Worm (Caenorhabditis elegans) whole organism, early embryonic: ENCODE results near the gene ubh-1.
A peak's percentile ranks its signal among the peaks of the same experiment; 100 is the strongest.

Experiments
- B0310.2 ChIP-seq: sonication (generic microtip); optimal IDR thresholded peaks from 2 replicates; lab custom pipeline; 2016; ENCODE audit warnings: mild to moderate bottlenecking, missing genetic modification characterization, missing compliant biosample characterization
- F13C5.2 ChIP-seq: sonication (generic microtip); optimal IDR thresholded peaks from 2 replicates; lab custom pipeline; 2017; ENCODE audit warnings: mild to moderate bottlenecking, missing genetic modification characterization, inconsistent platforms, missing compliant biosample characterization
- aly-1 ChIP-seq: sonication (generic microtip); optimal IDR thresholded peaks from 2 replicates; lab custom pipeline; 2016; ENCODE audit warnings: missing genetic modification characterization, missing compliant biosample characterization
- ama-1 ChIP-seq: fragments of 150-350 bp; optimal IDR thresholded peaks from 2 replicates; lab custom pipeline; 2014
- ceh-13 ChIP-seq: fragments of 200-800 bp; sonication (Bioruptor generic); optimal IDR thresholded peaks from 2 replicates; lab custom pipeline; 2018; ENCODE audit warnings: mild to moderate bottlenecking, missing genetic modification characterization, missing compliant biosample characterization
- ceh-36 ChIP-seq: sonication (generic microtip); optimal IDR thresholded peaks from 2 replicates; lab custom pipeline; 2016; ENCODE audit warnings: missing genetic modification characterization, inconsistent platforms, missing compliant biosample characterization
- ets-7 ChIP-seq: sonication (generic microtip); optimal IDR thresholded peaks from 2 replicates; lab custom pipeline; 2016; ENCODE audit warnings: missing genotype, missing genetic modification characterization, missing compliant biosample characterization
- flt-1 ChIP-seq: fragments of 200-800 bp; sonication (Bioruptor generic); IDR thresholded peaks from 2 replicates; pipeline ENCODE4 v1.3.6; 2022; ENCODE audit warnings: missing genetic modification characterization, missing compliant biosample characterization
- hmbx-1 ChIP-seq: sonication (generic microtip); optimal IDR thresholded peaks from 2 replicates; lab custom pipeline; 2016; ENCODE audit warnings: mild to moderate bottlenecking, missing genetic modification characterization, missing compliant biosample characterization
- hmg-4 ChIP-seq: fragments of 200-800 bp; sonication (Bioruptor generic); optimal IDR thresholded peaks from 2 replicates; lab custom pipeline; 2018; ENCODE audit warnings: mild to moderate bottlenecking, missing genetic modification characterization, missing compliant biosample characterization
- hnd-1 ChIP-seq: sonication (generic microtip); optimal IDR thresholded peaks from 2 replicates; lab custom pipeline; 2016; ENCODE audit warnings: missing genetic modification characterization, missing compliant biosample characterization
- pes-1 ChIP-seq: fragments of 200-800 bp; sonication (Bioruptor generic); IDR thresholded peaks from 2 replicates; pipeline ENCODE4 v1.3.6; 2022; ENCODE audit warnings: missing genetic modification reagents, missing genetic modification characterization, missing compliant biosample characterization
- scrt-1 ChIP-seq: fragments of 200-800 bp; sonication (Bioruptor generic); IDR thresholded peaks from 2 replicates; pipeline ENCODE4 v1.3.6; 2022; ENCODE audit warnings: missing genetic modification characterization, missing compliant biosample characterization
- sea-1 ChIP-seq: fragments of 200-800 bp; sonication (Bioruptor generic); conservative IDR thresholded peaks from 2 replicates; pipeline ENCODE4 v1.3.6; 2022; ENCODE audit warnings: missing genetic modification characterization, missing compliant biosample characterization
- tbx-11 ChIP-seq: fragments of 200-800 bp; sonication (Bioruptor generic); IDR thresholded peaks from 2 replicates; pipeline ENCODE4 v1.3.6; 2022; ENCODE audit warnings: missing genetic modification characterization, missing compliant biosample characterization
- tbx-37 ChIP-seq: fragments of 200-800 bp; sonication (Bioruptor generic); conservative IDR thresholded peaks from 2 replicates; pipeline ENCODE4 v1.3.6; 2022; ENCODE audit warnings: missing genetic modification reagents, missing genetic modification characterization, missing compliant biosample characterization
- tra-4 ChIP-seq: sonication (generic microtip); optimal IDR thresholded peaks from 2 replicates; lab custom pipeline; 2017; ENCODE audit warnings: missing genetic modification characterization, missing compliant biosample characterization

ubh-1 gene

ce11 chrV:6549148-6549547 lies 37.9 kb upstream of the ubh-1 start, which contains the start of gene K04A8.20:
Gene K04A8.20 (plus strand): TSS chrV:6549448.
- TF ChIP-seq ama-1 (no peak), scrt-1 (no peak), hnd-1 (tag; lab: Kevin White, UChicago) (no peak), sea-1 (GFP tag; lab: Robert Waterston, UW) (no peak), pes-1 (GFP tag; lab: Robert Waterston, UW) (no peak)

- no peak for TF ChIP-seq ceh-13 (GFP tag; lab: Kevin White, UChicago)
- no peak for TF ChIP-seq tra-4
- no peak for TF ChIP-seq hmg-4 (GFP tag; lab: Kevin White, UChicago)
- TF ChIP-seq aly-1 (tag; lab: Kevin White, UChicago) = no peak
- no peak for TF ChIP-seq tbx-37 (GFP tag; lab: Robert Waterston, UW)
- no peak for TF ChIP-seq hnd-1 (tag; lab: Kevin White, UChicago)
- no peak for TF ChIP-seq tbx-11
- no peak for TF ChIP-seq ama-1
- TF ChIP-seq sea-1 (GFP tag; lab: Robert Waterston, UW) = no peak
- TF ChIP-seq scrt-1 = no peak
- TF ChIP-seq ceh-36 (tag; lab: Kevin White, UChicago) = no peak
- TF ChIP-seq flt-1 (GFP tag; lab: Robert Waterston, UW) = no peak
- no peak for TF ChIP-seq ets-7
- no peak for TF ChIP-seq B0310.2 (tag; lab: Kevin White, UChicago)
- no peak for TF ChIP-seq hmbx-1 (tag; lab: Kevin White, UChicago)
- no peak for TF ChIP-seq F13C5.2 (tag; lab: Kevin White, UChicago)
- no peak for TF ChIP-seq pes-1 (GFP tag; lab: Robert Waterston, UW)
Observed at ce11 chrV:6548309-6548708, 37.1 kb upstream of the ubh-1 start.

ce11 chrV:6546450-6547171 lies 35.4 kb upstream of the ubh-1 start, which contains the start of gene dre-1:
Gene dre-1 (minus strand): TSS chrV:6546500.
- no peak for TF ChIP-seq tra-4
- no peak for TF ChIP-seq F13C5.2 (tag; lab: Kevin White, UChicago)
- TF ChIP-seq hmg-4 (GFP tag; lab: Kevin White, UChicago) = no peak
- no peak for TF ChIP-seq B0310.2 (tag; lab: Kevin White, UChicago)
- no peak for TF ChIP-seq tbx-11
- TF ChIP-seq hnd-1 (tag; lab: Kevin White, UChicago) = no peak
- TF ChIP-seq sea-1 (GFP tag; lab: Robert Waterston, UW) = no peak
- no peak for TF ChIP-seq tbx-37 (GFP tag; lab: Robert Waterston, UW)
- TF ChIP-seq hmbx-1 (tag; lab: Kevin White, UChicago) = no peak
- TF ChIP-seq aly-1 (tag; lab: Kevin White, UChicago) = no peak
- TF ChIP-seq ceh-13 (GFP tag; lab: Kevin White, UChicago) = no peak

- TF ChIP-seq hmg-4 (GFP tag; lab: Kevin White, UChicago) (peak; percentile 35), ama-1 (no peak)
Observed at ce11 chrV:6544999-6545398, 33.8 kb upstream of the ubh-1 start.

ce11 chrV:6541875-6542274 lies 30.7 kb upstream of the ubh-1 start:
- TF ChIP-seq sea-1 (GFP tag; lab: Robert Waterston, UW) = no peak
- TF ChIP-seq hmg-4 (GFP tag; lab: Kevin White, UChicago) = peak; percentile 11

- TF ChIP-seq aly-1 (tag; lab: Kevin White, UChicago) (peak; percentile 5), pes-1 (GFP tag; lab: Robert Waterston, UW) (no peak), ceh-36 (tag; lab: Kevin White, UChicago) (no peak), flt-1 (GFP tag; lab: Robert Waterston, UW) (no peak), hmg-4 (GFP tag; lab: Kevin White, UChicago) (peak; percentile 17), scrt-1 (no peak), ets-7 (no peak), hmbx-1 (tag; lab: Kevin White, UChicago) (no peak), tra-4 (no peak)
Observed at ce11 chrV:6538323-6538722, 27.1 kb upstream of the ubh-1 start.

ce11 chrV:6533030-6533429 lies 21.8 kb upstream of the ubh-1 start, which contains the start of gene hpo-26:
Gene hpo-26 (minus strand): TSS chrV:6533060.
- TF ChIP-seq F13C5.2 (tag; lab: Kevin White, UChicago) = no peak
- TF ChIP-seq hmg-4 (GFP tag; lab: Kevin White, UChicago) = no peak
- TF ChIP-seq tbx-11 = no peak
- no peak for TF ChIP-seq aly-1 (tag; lab: Kevin White, UChicago)
- no peak for TF ChIP-seq ama-1
- TF ChIP-seq scrt-1 = no peak
- TF ChIP-seq pes-1 (GFP tag; lab: Robert Waterston, UW) = no peak
- TF ChIP-seq tra-4 = no peak
- TF ChIP-seq flt-1 (GFP tag; lab: Robert Waterston, UW) = no peak
- no peak for TF ChIP-seq sea-1 (GFP tag; lab: Robert Waterston, UW)
- TF ChIP-seq tbx-37 (GFP tag; lab: Robert Waterston, UW) = no peak
- TF ChIP-seq ceh-36 (tag; lab: Kevin White, UChicago) = no peak
- no peak for TF ChIP-seq hmbx-1 (tag; lab: Kevin White, UChicago)
- TF ChIP-seq B0310.2 (tag; lab: Kevin White, UChicago) = no peak
- no peak for TF ChIP-seq ceh-13 (GFP tag; lab: Kevin White, UChicago)
- TF ChIP-seq ets-7 = no peak

ce11 chrV:6524757-6525156 lies 13.5 kb upstream of the ubh-1 start, which contains the start of gene acs-1:
Gene acs-1 (plus strand): TSS chrV:6524989.
- TF ChIP-seq sea-1 (GFP tag; lab: Robert Waterston, UW) (no peak), ets-7 (no peak), pes-1 (GFP tag; lab: Robert Waterston, UW) (no peak), F13C5.2 (tag; lab: Kevin White, UChicago) (no peak), hmg-4 (GFP tag; lab: Kevin White, UChicago) (no peak), ceh-36 (tag; lab: Kevin White, UChicago) (no peak), hnd-1 (tag; lab: Kevin White, UChicago) (no peak), flt-1 (GFP tag; lab: Robert Waterston, UW) (no peak), ama-1 (no peak), B0310.2 (tag; lab: Kevin White, UChicago) (no peak), tbx-11 (no peak), tra-4 (no peak), hmbx-1 (tag; lab: Kevin White, UChicago) (no peak), tbx-37 (GFP tag; lab: Robert Waterston, UW) (no peak), ceh-13 (GFP tag; lab: Kevin White, UChicago) (no peak)
